Worm (Caenorhabditis elegans) whole organism, L4 larva: Measurements from ENCODE around the gene mlt-11.

Source experiments
- T20F7.1 ChIP-seq: fragments of 200-800 bp; sonication (Bioruptor generic); optimal IDR thresholded peaks from 2 replicates; lab custom pipeline; 2018; ENCODE audit warnings: mild to moderate bottlenecking, missing genetic modification characterization, missing compliant biosample characterization
- ZK546.5 ChIP-seq, 2 experiments: sonication (generic microtip); optimal IDR thresholded peaks; 2 replicates each; lab custom pipeline; 2017; ENCODE audit warnings: missing biosample characterization in 2 of 2, missing genetic modification characterization in 2 of 2
- hif-1 ChIP-seq, 2 experiments: sonication (generic microtip); optimal IDR thresholded peaks; 2 replicates each; lab custom pipeline; 2016 to 2017; ENCODE audit warnings: missing compliant biosample characterization in 2 of 2, missing genetic modification characterization in 2 of 2, missing genetic modification reagents in 2 of 2, missing genotype in 2 of 2, mild to moderate bottlenecking in 1 of 2
- lin-39 ChIP-seq: fragments of 150-350 bp; optimal IDR thresholded peaks from 2 replicates; lab custom pipeline; 2014; ENCODE audit warnings: missing biosample characterization, missing genetic modification reagents, missing genetic modification characterization
- nhr-28 ChIP-seq: fragments of 150-350 bp; optimal IDR thresholded peaks from 2 replicates; lab custom pipeline; 2014; ENCODE audit warnings: missing biosample characterization, missing genetic modification characterization
- skn-1 ChIP-seq: fragments of 150-350 bp; optimal IDR thresholded peaks from 2 replicates; lab custom pipeline; 2014; ENCODE audit warnings: missing biosample characterization, missing genetic modification characterization
- snpc-4 ChIP-seq: fragments of 150-350 bp; optimal IDR thresholded peaks from 2 replicates; lab custom pipeline; 2014; ENCODE audit warnings: missing biosample characterization, missing genetic modification characterization
- zag-1 ChIP-seq: fragments of 150-350 bp; optimal IDR thresholded peaks from 2 replicates; lab custom pipeline; 2014; ENCODE audit warnings: missing biosample characterization, missing genetic modification characterization
- ztf-11 ChIP-seq: fragments of 150-350 bp; optimal IDR thresholded peaks from 2 replicates; lab custom pipeline; 2014; ENCODE audit warnings: missing biosample characterization, missing genetic modification characterization

ce11 chrV:20681120-20681519, 14.1 kb downstream of the mlt-11 start, which contains the start of gene srsx-35:
- TF ChIP-seq ZK546.5 (tag; optimal IDR thresholded peaks at IDR 0.05; lab: Kevin White, UChicago) (no peak), snpc-4 (tag; lab: Kevin White, UChicago) (no peak), hif-1 (tag; optimal IDR thresholded peaks at IDR 0.05; lab: Kevin White, UChicago) (no peak), T20F7.1 (no peak), skn-1 (tag; lab: Kevin White, UChicago) (no peak), zag-1 (tag; lab: Kevin White, UChicago) (no peak), lin-39 (tag; lab: Kevin White, UChicago) (no peak), nhr-28 (no peak), ztf-11 (tag; lab: Kevin White, UChicago) (no peak)
